Fruit fly (Drosophila melanogaster): Measurements from ENCODE around the gene tal-2A.

The tal-2A gene

dm6 chr3R:13793979-13794665 is 18.8 kb upstream of the tal-2A start (continued):
- TF ChIP-seq CG10462 (GFP tag; optimal IDR thresholded peaks at IDR 0.05) (peak; percentile 54), CG2875 (GFP tag; optimal IDR thresholded peaks at IDR 0.05) (peak; percentile 73), CG17359 (tag; optimal IDR thresholded peaks at IDR 0.05) (peak; percentile 73)

- TF ChIP-seq aop (GFP tag; IDR thresholded peaks at IDR 0.05) (peak; percentile 89), Rx (GFP tag; IDR thresholded peaks at IDR 0.05) (no peak), dimm (GFP tag; IDR thresholded peaks at IDR 0.05) (no peak), CG2678 (tag; optimal IDR thresholded peaks at IDR 0.05) (no peak), CG16813 (GFP tag; IDR thresholded peaks at IDR 0.05; ENCODE audit: partially characterized antibody) (no peak), jigr1 (GFP tag; IDR thresholded peaks at IDR 0.05) (no peak), HLH54F (GFP tag; optimal IDR thresholded peaks at IDR 0.05) (no peak), pita (GFP tag; optimal IDR thresholded peaks at IDR 0.05) (no peak), tll (GFP tag; optimal IDR thresholded peaks at IDR 0.05) (peak in 1 of 2 experiments; percentile 7), sug (tag; optimal IDR thresholded peaks at IDR 0.05) (no peak), CG10267 (tag; optimal IDR thresholded peaks at IDR 0.05) (no peak), Six4 (GFP tag; optimal IDR thresholded peaks at IDR 0.05) (no peak), CG3163 (GFP tag; optimal IDR thresholded peaks at IDR 0.05) (peak; percentile 97), Aef1 (GFP tag; IDR thresholded peaks at IDR 0.05) (no peak), CG12769 (tag; optimal IDR thresholded peaks at IDR 0.05) (peak; percentile 56), CoRest (tag; optimal IDR thresholded peaks at IDR 0.05) (no peak), gce (GFP tag; IDR thresholded peaks at IDR 0.05) (peak; percentile 28; the same call in 1 of the 3 replicates), oc (tag; optimal IDR thresholded peaks at IDR 0.05) (peak; percentile 32), odd (GFP tag; optimal IDR thresholded peaks at IDR 0.05) (no peak), CG15479 (GFP tag; optimal IDR thresholded peaks at IDR 0.05) (peak; percentile 48), CG6813 (GFP tag; optimal IDR thresholded peaks at IDR 0.05) (peak; percentile 33), Nf-YC (tag; optimal IDR thresholded peaks at IDR 0.05) (peak; percentile 50), nom (GFP tag; optimal IDR thresholded peaks at IDR 0.05) (no peak), CG1832 (GFP tag; optimal IDR thresholded peaks at IDR 0.05) (peak; percentile 61), CG9876 (GFP tag; optimal IDR thresholded peaks at IDR 0.05) (no peak), CG6683 (GFP tag; optimal IDR thresholded peaks at IDR 0.05) (no peak), schlank (tag; optimal IDR thresholded peaks at IDR 0.05) (no peak), CG7987 (GFP tag; optimal IDR thresholded peaks at IDR 0.05) (no peak), CG6689 (GFP tag; IDR thresholded peaks at IDR 0.05) (no peak), grau (tag; optimal IDR thresholded peaks at IDR 0.05) (no peak), Usf (GFP tag; optimal IDR thresholded peaks at IDR 0.05) (no peak), ap (GFP tag; IDR thresholded peaks at IDR 0.05) (no peak), otp (GFP tag; IDR thresholded peaks at IDR 0.05) (0 out of 3 replicates have a peak, but pooled peaks have one; percentile 5), CG17802 (tag; optimal IDR thresholded peaks at IDR 0.05) (peak; percentile 70), CG8478 (optimal IDR thresholded peaks at IDR 0.05) (peak; percentile 86), CG9727 (GFP tag; optimal IDR thresholded peaks at IDR 0.05) (no peak), cad (GFP tag; optimal IDR thresholded peaks at IDR 0.05) (peak; percentile 5), CG2116 (GFP tag; optimal IDR thresholded peaks at IDR 0.05) (no peak), vvl (GFP tag; IDR thresholded peaks at IDR 0.05) (peak; percentile 50; the same call in 1 of the 2 replicates), CG12659 (GFP tag; optimal IDR thresholded peaks at IDR 0.05) (no peak), Nf-YB (GFP tag; optimal IDR thresholded peaks at IDR 0.05) (peak; percentile 46), Blimp-1 (GFP tag; optimal IDR thresholded peaks at IDR 0.05) (peak; percentile 29), eve (GFP tag; optimal IDR thresholded peaks at IDR 0.05) (peak in 1 of 2 experiments; percentile 5), CG6272 (GFP tag; IDR thresholded peaks at IDR 0.05) (no peak)
These were observed 18.2 kb upstream of the tal-2A start for dm6 chr3R:13794666-13795055.

All from whole organism, embryonic.